Worm (Caenorhabditis elegans) whole organism, L2 larva: ENCODE data around the gene fbxa-15.

Source experiments
- C34F6.9 ChIP-seq: fragments of 150-350 bp; optimal IDR thresholded peaks from 2 replicates; lab custom pipeline; 2014; ENCODE audit warnings: missing biosample characterization, missing genetic modification characterization
- F13H6.1 ChIP-seq: sonication (generic microtip); optimal IDR thresholded peaks from 2 replicates; lab custom pipeline; 2016; ENCODE audit warnings: missing genetic modification characterization, missing compliant biosample characterization
- R02D3.7 ChIP-seq: fragments of 150-350 bp; optimal IDR thresholded peaks from 2 replicates; lab custom pipeline; 2014; ENCODE audit warnings: missing biosample characterization, missing genetic modification characterization
- Y55F3AM.14 ChIP-seq: fragments of 200-800 bp; sonication (Bioruptor generic); optimal IDR thresholded peaks from 2 replicates; lab custom pipeline; 2018; ENCODE audit warnings: mild to moderate bottlenecking, missing genetic modification characterization, missing compliant biosample characterization
- ZK546.5 ChIP-seq: sonication (generic microtip); optimal IDR thresholded peaks from 2 replicates; lab custom pipeline; 2017; ENCODE audit warnings: missing biosample characterization, missing genetic modification characterization
- aly-2 ChIP-seq: fragments of 150-350 bp; optimal IDR thresholded peaks from 2 replicates; lab custom pipeline; 2014; ENCODE audit warnings: missing biosample characterization, missing genetic modification characterization
- ama-1 ChIP-seq: fragments of 150-350 bp; optimal IDR thresholded peaks from 2 replicates; lab custom pipeline; 2018; ENCODE audit warnings: inconsistent platforms
- blmp-1 ChIP-seq: sonication (generic microtip); optimal IDR thresholded peaks from 2 replicates; lab custom pipeline; 2017; ENCODE audit warnings: missing genetic modification characterization, mild to moderate bottlenecking, missing compliant biosample characterization, antibody characterized with exemption, moderate library complexity; ENCODE audit not compliant: insufficient read depth
- ceh-82 ChIP-seq: fragments of 150-350 bp; optimal IDR thresholded peaks from 2 replicates; lab custom pipeline; 2014; ENCODE audit warnings: missing biosample characterization, missing genetic modification characterization
- dmd-4 ChIP-seq: sonication (generic microtip); optimal IDR thresholded peaks from 2 replicates; lab custom pipeline; 2017; ENCODE audit warnings: missing biosample characterization, missing genetic modification characterization
- egl-27 ChIP-seq: sonication (generic microtip); optimal IDR thresholded peaks from 3 replicates; lab custom pipeline; 2017; ENCODE audit warnings: missing biosample characterization, missing genetic modification reagents, missing genetic modification characterization
- elt-1 ChIP-seq: fragments of 150-350 bp; optimal IDR thresholded peaks from 2 replicates; lab custom pipeline; 2014; ENCODE audit warnings: missing biosample characterization, missing genetic modification characterization
- elt-3 ChIP-seq: sonication (generic microtip); optimal IDR thresholded peaks from 2 replicates; lab custom pipeline; 2017; ENCODE audit warnings: missing biosample characterization, missing genetic modification characterization
- fos-1 ChIP-seq: fragments of 150-350 bp; optimal IDR thresholded peaks from 2 replicates; lab custom pipeline; 2014; ENCODE audit warnings: missing biosample characterization, missing genetic modification characterization
- gmeb-1 ChIP-seq: fragments of 150-350 bp; optimal IDR thresholded peaks from 2 replicates; lab custom pipeline; 2014; ENCODE audit warnings: missing biosample characterization, missing genetic modification characterization
- lin-11 ChIP-seq: fragments of 150-350 bp; sonication (generic microtip); optimal IDR thresholded peaks from 2 replicates; lab custom pipeline; 2014; ENCODE audit warnings: missing biosample characterization, missing genetic modification characterization, inconsistent platforms, mixed read lengths
- lin-13 ChIP-seq: fragments of 150-350 bp; optimal IDR thresholded peaks from 2 replicates; lab custom pipeline; 2014; ENCODE audit warnings: missing biosample characterization, missing genetic modification reagents, missing genetic modification characterization
- lin-39 ChIP-seq: fragments of 150-350 bp; optimal IDR thresholded peaks from 2 replicates; lab custom pipeline; 2014; ENCODE audit warnings: missing biosample characterization, missing genetic modification reagents, missing genetic modification characterization
- lsy-2 ChIP-seq, 2 experiments: fragments of 150-350 bp in 1 of 2; sonication (generic microtip) in 1 of 2; optimal IDR thresholded peaks; 2 replicates each; lab custom pipeline; 2014 to 2017; ENCODE audit warnings: missing biosample characterization in 2 of 2, missing genetic modification characterization in 2 of 2
- mab-5 ChIP-seq: fragments of 150-350 bp; optimal IDR thresholded peaks from 2 replicates; lab custom pipeline; 2014; ENCODE audit warnings: missing biosample characterization, missing genetic modification characterization
- mbf-1 ChIP-seq: sonication (generic microtip); optimal IDR thresholded peaks from 2 replicates; lab custom pipeline; 2017; ENCODE audit warnings: missing biosample characterization, missing genetic modification characterization
- nhr-10 ChIP-seq: sonication (generic microtip); optimal IDR thresholded peaks from 2 replicates; lab custom pipeline; 2017; ENCODE audit warnings: missing biosample characterization, missing genetic modification characterization
- nhr-11 ChIP-seq: fragments of 150-350 bp; optimal IDR thresholded peaks from 2 replicates; lab custom pipeline; 2014; ENCODE audit warnings: missing biosample characterization, missing genetic modification characterization
- nhr-12 ChIP-seq: fragments of 150-350 bp; optimal IDR thresholded peaks from 2 replicates; lab custom pipeline; 2014; ENCODE audit warnings: missing biosample characterization, missing genetic modification characterization
- nhr-129 ChIP-seq: fragments of 150-350 bp; optimal IDR thresholded peaks from 2 replicates; lab custom pipeline; 2014; ENCODE audit warnings: missing biosample characterization, missing genetic modification characterization
- nhr-23 ChIP-seq: fragments of 150-350 bp; optimal IDR thresholded peaks from 2 replicates; lab custom pipeline; 2014; ENCODE audit warnings: missing biosample characterization, missing genetic modification reagents, missing genetic modification characterization
- nhr-25 ChIP-seq: fragments of 150-350 bp; sonication (generic microtip); optimal IDR thresholded peaks from 3 replicates; lab custom pipeline; 2014; ENCODE audit warnings: missing biosample characterization, missing genetic modification characterization
- sem-4 ChIP-seq: fragments of 150-350 bp; optimal IDR thresholded peaks from 2 replicates; lab custom pipeline; 2014; ENCODE audit warnings: missing biosample characterization, missing genetic modification reagents, missing genetic modification characterization
- sma-3 ChIP-seq: sonication (generic microtip); optimal IDR thresholded peaks from 2 replicates; lab custom pipeline; 2016; ENCODE audit warnings: missing genetic modification reagents, missing genetic modification characterization, missing compliant biosample characterization
- sma-9 ChIP-seq, 2 experiments: fragments of 150-350 bp in 1 of 2; sonication (generic microtip) in 1 of 2; optimal IDR thresholded peaks; 2 replicates each; lab custom pipeline; 2014 to 2016; ENCODE audit warnings: missing genetic modification characterization in 2 of 2, mild to moderate bottlenecking in 1 of 2, missing biosample characterization in 1 of 2, missing compliant biosample characterization in 1 of 2, missing genetic modification reagents in 1 of 2, moderate library complexity in 1 of 2
- snpc-4 ChIP-seq: fragments of 150-350 bp; optimal IDR thresholded peaks from 2 replicates; lab custom pipeline; 2014; ENCODE audit warnings: missing biosample characterization, missing genetic modification characterization
- unc-55 ChIP-seq: fragments of 150-350 bp; sonication (generic microtip); optimal IDR thresholded peaks from 3 replicates; lab custom pipeline; 2014; ENCODE audit warnings: missing biosample characterization, missing genetic modification reagents, missing genetic modification characterization
- unc-62 ChIP-seq: fragments of 150-350 bp; optimal IDR thresholded peaks from 2 replicates; lab custom pipeline; 2014; ENCODE audit warnings: missing biosample characterization, missing genetic modification reagents, missing genetic modification characterization
- ztf-4 ChIP-seq: fragments of 150-350 bp; optimal IDR thresholded peaks from 2 replicates; lab custom pipeline; 2014; ENCODE audit warnings: missing biosample characterization, missing genetic modification characterization

fbxa-15 gene

DNA sequence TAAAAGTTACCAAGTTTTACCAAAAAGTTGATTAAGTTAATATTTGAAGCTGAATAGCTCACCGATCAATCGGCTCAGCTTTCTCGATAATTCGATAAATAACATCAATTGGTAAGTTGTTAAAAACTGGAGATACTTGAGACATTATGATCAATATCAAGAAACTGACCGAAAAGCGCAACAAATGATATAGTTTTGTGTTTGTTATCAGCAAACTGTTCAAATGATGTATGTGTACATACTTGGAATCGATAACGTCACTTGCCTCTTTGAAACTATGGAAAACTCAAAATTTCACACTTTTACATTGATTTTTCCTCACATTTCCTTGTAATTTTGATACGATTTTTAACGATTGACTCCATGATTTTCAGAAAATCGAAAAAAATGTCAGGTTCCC, 6.4 kb downstream of the fbxa-15 start, which contains the start of the genes fbxa-80 and fbxa-19:
Gene fbxa-80 (minus strand): TSS at position 173 of the 400 bp plus-strand sequence.
Gene fbxa-19 (plus strand): TSS at position 364 of the 400 bp plus-strand sequence.
- TF ChIP-seq fos-1 (tag; lab: Kevin White, UChicago) (peak; percentile 78), unc-55 (GFP tag; lab: Kevin White, UChicago) (no peak)
- TF ChIP-seq, all 48 proteins: peak for 1

DNA sequence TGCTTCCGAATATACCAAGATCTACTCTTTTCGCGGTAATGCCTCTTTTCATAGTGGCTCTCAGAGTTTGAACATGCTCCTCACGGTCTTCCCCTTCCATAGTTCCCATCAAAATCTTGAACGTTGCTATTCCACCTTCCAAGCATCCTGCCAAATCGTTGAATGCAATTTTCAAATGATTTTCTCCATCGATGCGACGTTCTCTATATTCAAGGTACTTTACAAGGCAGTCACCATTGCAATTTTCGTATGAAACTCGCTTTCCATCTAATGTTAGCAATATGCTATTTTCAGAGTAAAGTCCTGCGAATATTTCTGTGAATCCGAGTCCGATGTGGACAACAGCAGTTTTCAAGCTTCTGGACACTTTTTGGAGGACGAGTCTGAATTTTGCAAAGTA, 7.2 kb downstream of the fbxa-15 start:
- no peak for TF ChIP-seq lsy-2 (tag; optimal IDR thresholded peaks at IDR 0.05; lab: Kevin White, UChicago)
- TF ChIP-seq mbf-1 (tag; lab: Kevin White, UChicago): no peak
- no peak for TF ChIP-seq C34F6.9 (tag; lab: Kevin White, UChicago)
- TF ChIP-seq egl-27 (tag; lab: Kevin White, UChicago): no peak
- no peak for TF ChIP-seq unc-55 (GFP tag; lab: Kevin White, UChicago)
- no peak for TF ChIP-seq nhr-11 (tag; lab: Kevin White, UChicago)
- no peak for TF ChIP-seq sma-9 (GFP tag; optimal IDR thresholded peaks at IDR 0.05; lab: Kevin White, UChicago)
- no peak for TF ChIP-seq sma-9 (tag; optimal IDR thresholded peaks at IDR 0.05; lab: Kevin White, UChicago)
- no peak for TF ChIP-seq sma-3 (GFP tag; lab: Kevin White, UChicago)
- TF ChIP-seq ztf-4: no peak
- TF ChIP-seq dmd-4 (tag; lab: Kevin White, UChicago): no peak
- TF ChIP-seq gmeb-1 (tag; lab: Kevin White, UChicago): no peak
- no peak for TF ChIP-seq ceh-82 (tag; lab: Kevin White, UChicago)
- TF ChIP-seq unc-62 (GFP tag; lab: Kevin White, UChicago): no peak
- TF ChIP-seq lin-11 (tag; lab: Kevin White, UChicago): no peak
- TF ChIP-seq lin-39: no peak
- no peak for TF ChIP-seq snpc-4 (tag; lab: Kevin White, UChicago)
- TF ChIP-seq ZK546.5 (tag; lab: Kevin White, UChicago): no peak
- no peak for TF ChIP-seq Y55F3AM.14 (GFP tag; lab: Kevin White, UChicago)
- TF ChIP-seq lin-13 (GFP tag; lab: Kevin White, UChicago): no peak
- TF ChIP-seq sem-4: no peak

DNA sequence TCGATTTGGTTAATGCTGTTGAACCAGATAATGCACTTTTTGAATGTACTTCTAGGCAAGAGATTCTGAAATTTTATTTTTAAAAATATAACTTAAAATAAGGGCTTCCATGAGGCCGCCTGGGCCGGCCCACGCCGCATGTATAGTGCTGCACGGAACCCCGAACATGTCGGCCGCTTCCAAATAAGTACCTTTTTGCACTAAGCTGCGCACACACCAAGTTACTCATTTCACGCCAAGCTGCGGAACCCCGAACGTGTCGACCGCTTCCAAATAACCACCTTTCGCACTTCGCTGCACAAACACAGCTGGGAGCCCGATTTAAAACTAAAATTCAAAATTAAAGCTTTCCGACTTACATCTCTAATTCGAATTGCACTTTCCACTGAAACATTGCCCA, 10.1 kb downstream of the fbxa-15 start:
- TF ChIP-seq unc-55 (GFP tag; lab: Kevin White, UChicago) (no peak), lin-11 (tag; lab: Kevin White, UChicago) (no peak), mab-5 (tag; lab: Kevin White, UChicago) (no peak), blmp-1 (no peak), nhr-25 (tag; lab: Kevin White, UChicago) (no peak), F13H6.1 (tag; lab: Kevin White, UChicago) (no peak), nhr-12 (tag; lab: Kevin White, UChicago) (no peak), mbf-1 (tag; lab: Kevin White, UChicago) (no peak), nhr-23 (tag; lab: Kevin White, UChicago) (no peak), R02D3.7 (tag; lab: Kevin White, UChicago) (no peak), ama-1 (lab: Kevin White, UChicago) (no peak)

DNA sequence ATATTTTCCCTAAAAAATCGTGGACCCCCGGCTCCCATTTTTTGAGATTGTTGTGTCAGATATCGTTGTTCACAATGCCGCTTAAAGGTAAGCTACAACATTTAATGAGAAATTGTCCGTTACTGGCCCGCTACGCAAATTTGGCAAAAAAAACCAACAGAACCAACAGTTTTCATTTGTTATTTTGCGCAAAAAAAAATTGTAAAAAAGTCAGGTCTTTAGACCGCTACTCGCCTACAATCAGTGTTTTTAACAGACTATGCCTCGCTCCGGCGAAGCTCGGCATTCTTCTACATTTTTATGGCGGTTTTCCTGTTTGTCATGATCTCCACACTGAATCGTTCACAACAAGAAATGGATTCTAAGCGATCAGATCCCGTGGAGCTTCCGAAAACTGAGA, 12.6 kb downstream of the fbxa-15 start, which contains the start of gene Y82E9BL.12:
Gene Y82E9BL.12 (plus strand): TSS at position 301 of the 400 bp plus-strand sequence.
- TF ChIP-seq gmeb-1 (tag; lab: Kevin White, UChicago) (no peak), lin-13 (GFP tag; lab: Kevin White, UChicago) (no peak), R02D3.7 (tag; lab: Kevin White, UChicago) (no peak), aly-2 (no peak), egl-27 (tag; lab: Kevin White, UChicago) (no peak), ZK546.5 (tag; lab: Kevin White, UChicago) (no peak), Y55F3AM.14 (GFP tag; lab: Kevin White, UChicago) (no peak), mbf-1 (tag; lab: Kevin White, UChicago) (no peak), mab-5 (tag; lab: Kevin White, UChicago) (no peak), nhr-10 (tag; lab: Kevin White, UChicago) (no peak), snpc-4 (tag; lab: Kevin White, UChicago) (no peak)

DNA sequence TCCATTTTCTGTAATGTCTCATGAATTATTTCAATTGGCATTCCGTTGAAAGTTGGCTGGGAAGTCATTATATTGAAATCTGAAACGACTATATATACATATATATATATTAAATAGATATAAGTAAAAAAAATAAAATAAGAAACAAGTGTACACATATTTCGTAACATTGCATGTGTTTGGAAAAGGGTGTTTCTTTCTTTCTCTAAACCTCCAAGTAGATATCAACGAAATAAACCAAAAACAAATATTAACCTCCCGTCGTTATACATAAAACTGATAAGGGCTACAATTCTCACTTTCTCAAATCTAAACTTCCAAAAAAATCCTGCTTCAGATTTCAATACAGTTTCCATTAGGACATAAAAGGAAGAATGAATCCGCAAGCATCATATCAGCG, 13.3 kb downstream of the fbxa-15 start, which contains the start of gene fbxa-79:
Gene fbxa-79 (minus strand): TSS at position 86 of the 400 bp plus-strand sequence.
- TF ChIP-seq dmd-4 (tag; lab: Kevin White, UChicago) (no peak), fos-1 (tag; lab: Kevin White, UChicago) (peak; percentile 66), sma-9 (GFP tag; optimal IDR thresholded peaks at IDR 0.05; lab: Kevin White, UChicago) (peak; percentile 13), sma-9 (tag; optimal IDR thresholded peaks at IDR 0.05; lab: Kevin White, UChicago) (no peak), elt-1 (no peak), unc-55 (GFP tag; lab: Kevin White, UChicago) (peak; percentile 13), sma-3 (GFP tag; lab: Kevin White, UChicago) (no peak), egl-27 (tag; lab: Kevin White, UChicago) (no peak), elt-3 (no peak), nhr-129 (tag; lab: Kevin White, UChicago) (peak; percentile 80)
